Fruit fly (Drosophila melanogaster) whole organism, wandering third instar larva: Measurements from ENCODE around the gene SmydA-8.
A peak's percentile ranks its signal among the peaks of the same experiment; 100 is the strongest.

Source experiments
- Abd-B ChIP-seq: fragments of >200 bp; optimal IDR thresholded peaks from 2 replicates; lab custom pipeline; 2017; ENCODE audit warnings: missing biosample characterization, missing genetic modification characterization
- CG9705 ChIP-seq: fragments of 200-800 bp; sonication (Bioruptor generic); optimal IDR thresholded peaks from 2 replicates; lab custom pipeline; 2018; ENCODE audit warnings: missing biosample characterization, mild to moderate bottlenecking, missing genetic modification characterization
- Dfd ChIP-seq: fragments of >200 bp; optimal IDR thresholded peaks from 2 replicates; lab custom pipeline; 2017; ENCODE audit warnings: missing biosample characterization, missing genetic modification characterization
- GATAd ChIP-seq: sonication (Bioruptor generic); optimal IDR thresholded peaks from 2 replicates; lab custom pipeline; 2016; ENCODE audit warnings: missing biosample characterization, missing genetic modification characterization
- HLH106 ChIP-seq: fragments of 200-800 bp; optimal IDR thresholded peaks from 3 replicates; lab custom pipeline; 2019; ENCODE audit warnings: missing biosample characterization, mild to moderate bottlenecking, missing genetic modification characterization, moderate library complexity
- Hnf4 ChIP-seq: fragments of 200-800 bp; sonication (Bioruptor generic); optimal IDR thresholded peaks from 2 replicates; lab custom pipeline; 2016; ENCODE audit warnings: missing biosample characterization, mild to moderate bottlenecking, missing genetic modification characterization
- Hr83 ChIP-seq: fragments of 200-300 bp; sonication (Bioruptor generic); optimal IDR thresholded peaks from 2 replicates; lab custom pipeline; 2016; ENCODE audit warnings: missing biosample characterization, mild to moderate bottlenecking, missing genetic modification characterization, moderate library complexity; ENCODE audit not compliant: poor library complexity, severe bottlenecking
- Mio ChIP-seq: sonication (Bioruptor generic); optimal IDR thresholded peaks from 2 replicates; lab custom pipeline; 2016; ENCODE audit warnings: missing biosample characterization, missing genetic modification characterization
- Myc ChIP-seq: fragments of >200 bp; optimal IDR thresholded peaks from 2 replicates; lab custom pipeline; 2017
- N ChIP-seq: fragments of >200 bp; optimal IDR thresholded peaks from 2 replicates; lab custom pipeline; 2018; ENCODE audit warnings: missing biosample characterization, missing external identifiers, missing genetic modification characterization
- OdsH ChIP-seq: fragments of 200-800 bp; sonication (Bioruptor generic); optimal IDR thresholded peaks from 2 replicates; lab custom pipeline; 2016; ENCODE audit warnings: missing biosample characterization, mild to moderate bottlenecking, missing genetic modification characterization
- Rel ChIP-seq, 2 experiments: fragments of 200-800 bp; sonication (Bioruptor generic) in 1 of 2; optimal IDR thresholded peaks; 2 replicates in 1 of 2; 3 replicates in 1 of 2; lab custom pipeline; 2016 to 2019; ENCODE audit warnings: mild to moderate bottlenecking in 2 of 2, missing biosample characterization in 2 of 2, missing genetic modification characterization in 2 of 2, moderate library complexity in 1 of 2
- Sp1 ChIP-seq: fragments of 200-800 bp; sonication (Bioruptor generic); optimal IDR thresholded peaks from 3 replicates; lab custom pipeline; 2019; ENCODE audit warnings: missing biosample characterization, mild to moderate bottlenecking, missing genetic modification characterization, moderate library complexity
- Vsx2 ChIP-seq: fragments of 200-300, 225-300 bp; sonication (Bioruptor generic); optimal IDR thresholded peaks from 2 replicates; lab custom pipeline; 2018; ENCODE audit warnings: missing biosample characterization, missing genetic modification characterization; ENCODE audit not compliant: partially characterized antibody
- brk ChIP-seq: fragments of 200-800 bp; sonication (Bioruptor generic); optimal IDR thresholded peaks from 2 replicates; lab custom pipeline; 2016; ENCODE audit warnings: missing biosample characterization, mild to moderate bottlenecking, missing genetic modification characterization
- dl ChIP-seq, 2 experiments: fragments of 175-275, 200-275 bp in 1 of 2; fragments of 200-275 bp in 1 of 2; sonication (Bioruptor generic); optimal IDR thresholded peaks; lab custom pipeline; 2018; ENCODE audit warnings: mild to moderate bottlenecking in 2 of 2, missing biosample characterization in 2 of 2, missing genetic modification characterization in 2 of 2, moderate library complexity in 2 of 2; ENCODE audit not compliant: partially characterized antibody in 2 of 2, insufficient read depth in 1 of 2
- dmrt93B ChIP-seq: fragments of 200-800 bp; sonication (Bioruptor generic); optimal IDR thresholded peaks from 2 replicates; lab custom pipeline; 2018; ENCODE audit warnings: missing biosample characterization, mild to moderate bottlenecking, missing genetic modification characterization
- dsf ChIP-seq: sonication (Bioruptor generic); optimal IDR thresholded peaks from 2 replicates; lab custom pipeline; 2016; ENCODE audit warnings: missing biosample characterization, missing genetic modification characterization, borderline replicate concordance
- ey ChIP-seq: fragments of 200-800 bp; sonication (Bioruptor generic); optimal IDR thresholded peaks from 2 replicates; lab custom pipeline; 2016; ENCODE audit warnings: missing biosample characterization, missing genetic modification characterization
- foxo ChIP-seq, 2 experiments: fragments of 200-800 bp; sonication (Bioruptor generic); optimal IDR thresholded peaks; 2 replicates in 1 of 2; 3 replicates in 1 of 2; lab custom pipeline; 2016 to 2017; ENCODE audit warnings: missing biosample characterization in 2 of 2, missing genetic modification characterization in 2 of 2
- fru ChIP-seq: fragments of 200-800 bp; sonication (Bioruptor generic); optimal IDR thresholded peaks from 3 replicates; lab custom pipeline; 2016; ENCODE audit warnings: missing biosample characterization, mild to moderate bottlenecking, missing genetic modification characterization
- jim ChIP-seq: fragments of 175-275, 200-325 bp; sonication (Bioruptor generic); optimal IDR thresholded peaks from 2 replicates; lab custom pipeline; 2016; ENCODE audit warnings: missing biosample characterization, mild to moderate bottlenecking, missing genetic modification characterization
- lola ChIP-seq: fragments of >200 bp; optimal IDR thresholded peaks from 2 replicates; lab custom pipeline; 2017; ENCODE audit warnings: missing biosample characterization, missing genetic modification characterization
- rgr ChIP-seq: fragments of 200-800 bp; sonication (Bioruptor generic); optimal IDR thresholded peaks from 3 replicates; lab custom pipeline; 2016; ENCODE audit warnings: missing biosample characterization, mild to moderate bottlenecking, missing genetic modification characterization
- sv ChIP-seq: fragments of 200-800 bp; sonication (Bioruptor generic); optimal IDR thresholded peaks from 3 replicates; lab custom pipeline; 2016; ENCODE audit warnings: missing biosample characterization, missing genetic modification characterization
- tai ChIP-seq: sonication (Bioruptor generic); optimal IDR thresholded peaks from 2 replicates; lab custom pipeline; 2016; ENCODE audit warnings: missing biosample characterization, missing genetic modification characterization
- woc ChIP-seq: sonication (Bioruptor generic); optimal IDR thresholded peaks from 2 replicates; lab custom pipeline; 2016; ENCODE audit warnings: missing biosample characterization, mild to moderate bottlenecking, missing genetic modification characterization

SmydA-8 gene

DNA sequence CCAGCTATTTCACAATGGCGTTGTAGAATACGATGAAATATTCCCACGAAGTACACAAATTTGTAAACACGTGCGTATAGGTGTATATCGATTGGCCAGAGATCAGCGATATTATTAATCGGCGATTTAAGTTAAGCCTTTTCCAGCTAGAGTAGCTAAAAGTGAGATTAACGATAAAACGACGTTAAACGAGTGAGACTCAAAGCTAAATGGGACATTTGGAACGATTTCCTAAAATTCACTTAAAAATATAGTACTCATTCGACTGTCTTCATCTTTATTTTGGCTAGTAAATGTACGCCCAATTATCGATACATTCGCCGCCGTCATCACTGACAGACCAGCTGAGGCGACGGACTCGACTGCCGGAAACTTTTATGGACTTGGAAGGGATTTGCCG, 29.0 kb downstream of the SmydA-8 start, which contains the start of the genes Nmd3 and CG17776:
TSS of gene Nmd3 (minus strand) at position 106 of the 400 bp plus-strand sequence.
TSS of gene CG17776 (plus strand) at position 163 of the 400 bp plus-strand sequence.
- TF ChIP-seq Myc (peak; percentile 97), HLH106 (tag; lab: Kevin White, UChicago) (peak; percentile 27), rgr (GFP tag; lab: Kevin White, UChicago) (peak; percentile 8), brk (no peak), Sp1 (GFP tag; lab: Kevin White, UChicago) (peak; percentile 1), woc (no peak), CG9705 (GFP tag; lab: Kevin White, UChicago) (no peak), foxo (GFP tag; optimal IDR thresholded peaks at IDR 0.05; lab: Kevin White, UChicago) (peak in 1 of 2 experiments; percentile 13), Rel (GFP tag; optimal IDR thresholded peaks at IDR 0.05; lab: Kevin White, UChicago) (no peak), Rel (tag; optimal IDR thresholded peaks at IDR 0.05; lab: Kevin White, UChicago) (peak; percentile 55), Hr83 (GFP tag; lab: Kevin White, UChicago) (no peak)

DNA sequence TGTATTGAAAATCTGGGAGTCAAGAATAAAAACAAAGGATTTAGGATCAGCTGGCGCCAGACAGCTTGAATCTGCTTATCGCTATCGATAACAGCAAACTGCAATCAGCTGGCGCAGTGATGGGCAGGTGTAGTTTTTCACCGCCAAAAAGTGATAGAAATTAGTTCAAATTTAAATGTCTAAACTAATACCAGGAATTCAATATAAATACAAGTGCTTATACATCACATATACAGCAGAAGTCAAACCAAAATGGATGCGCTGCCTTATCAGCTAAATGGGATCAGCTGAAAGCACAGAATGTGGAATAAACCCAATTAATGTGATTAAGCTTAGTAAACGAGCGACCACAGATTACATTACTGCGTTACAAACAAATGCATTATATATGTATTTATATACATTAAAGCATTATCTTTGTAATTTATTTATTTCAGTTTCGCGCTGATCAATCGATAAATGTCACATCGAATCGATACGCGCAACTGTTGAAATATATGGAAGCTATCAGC, 32.8 kb downstream of the SmydA-8 start, which contains the start of gene pn:
TSS of gene pn (plus strand) at position 462 of the 512 bp plus-strand sequence.
- no peak for TF ChIP-seq Mio
- TF ChIP-seq Myc, result peak; percentile 71
- no peak for TF ChIP-seq Vsx2
- TF ChIP-seq HLH106 (tag; lab: Kevin White, UChicago), result no peak
- no peak for TF ChIP-seq jim (GFP tag; lab: Kevin White, UChicago)
- no peak for TF ChIP-seq GATAd (GFP tag; lab: Kevin White, UChicago)
- TF ChIP-seq ey (GFP tag; lab: Kevin White, UChicago), result no peak
- TF ChIP-seq N (GFP tag; lab: Kevin White, UChicago), result no peak
- TF ChIP-seq Hr83 (GFP tag; lab: Kevin White, UChicago), result no peak
- TF ChIP-seq Dfd (GFP tag; lab: Kevin White, UChicago), result no peak
- TF ChIP-seq Rel (GFP tag; optimal IDR thresholded peaks at IDR 0.05; lab: Kevin White, UChicago), result no peak
- TF ChIP-seq Rel (tag; optimal IDR thresholded peaks at IDR 0.05; lab: Kevin White, UChicago), result peak; percentile 20
- TF ChIP-seq Abd-B (GFP tag; lab: Kevin White, UChicago), result no peak
- no peak for TF ChIP-seq dsf (GFP tag; lab: Kevin White, UChicago)
- TF ChIP-seq OdsH (GFP tag; lab: Kevin White, UChicago), result no peak
- TF ChIP-seq rgr (GFP tag; lab: Kevin White, UChicago), result no peak
- TF ChIP-seq woc, result no peak
- TF ChIP-seq fru (GFP tag; lab: Kevin White, UChicago), result no peak

DNA sequence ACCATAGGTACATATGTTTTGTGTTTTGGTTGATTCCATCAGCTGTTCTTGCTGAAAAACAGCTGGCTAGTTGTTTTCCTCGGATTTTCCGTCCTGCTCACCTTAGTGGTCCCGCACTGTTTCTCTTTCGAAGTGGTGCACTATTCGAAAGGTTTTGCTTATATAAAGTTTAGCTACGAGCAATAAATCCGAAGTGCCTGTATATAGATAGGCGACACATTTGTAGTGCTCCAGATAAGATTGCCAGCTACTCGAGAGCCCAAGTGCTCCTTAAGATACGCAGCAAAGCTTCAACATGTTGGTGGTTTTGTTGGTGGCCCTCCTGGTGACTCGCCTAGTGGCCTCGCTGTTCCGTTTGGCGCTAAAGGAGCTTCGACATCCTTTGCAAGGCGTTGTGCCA, 34.8 kb downstream of the SmydA-8 start, which contains the start of gene Cyp4ae1:
TSS of gene Cyp4ae1 (plus strand) at position 206 of the 400 bp plus-strand sequence.
- TF ChIP-seq Rel (GFP tag; optimal IDR thresholded peaks at IDR 0.05; lab: Kevin White, UChicago), result no peak
- no peak for TF ChIP-seq Rel (tag; optimal IDR thresholded peaks at IDR 0.05; lab: Kevin White, UChicago)

DNA sequence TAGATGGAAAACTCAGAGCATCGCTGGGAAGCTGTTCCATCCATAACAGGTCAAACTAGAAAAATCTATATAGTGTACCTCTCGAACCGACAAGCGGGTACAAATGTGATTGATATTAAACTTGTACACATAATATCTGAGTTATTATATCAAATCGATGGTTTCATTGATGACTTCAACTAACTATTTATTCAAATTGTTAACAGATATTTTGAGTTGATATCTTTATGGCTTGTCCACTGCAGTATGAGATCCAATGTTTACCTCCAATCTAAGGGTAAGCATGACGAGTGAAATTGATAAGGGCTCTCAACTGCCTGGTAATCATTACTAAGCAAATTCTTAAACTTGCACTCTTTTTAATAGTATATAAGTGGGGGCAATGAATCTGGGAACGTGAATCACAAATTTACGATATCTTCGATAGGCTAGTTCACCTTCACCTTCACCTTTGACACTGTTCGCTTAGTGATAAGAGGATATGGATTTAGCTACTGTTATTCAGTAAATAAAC, 37.6 kb downstream of the SmydA-8 start, which contains the start of gene Cyp4d2:
TSS of gene Cyp4d2 (plus strand) at position 51 of the 514 bp plus-strand sequence.
- TF ChIP-seq brk (no peak), jim (GFP tag; lab: Kevin White, UChicago) (no peak), dl (GFP tag; optimal IDR thresholded peaks at IDR 0.05; lab: Kevin White, UChicago; ENCODE audit: insufficient read depth in 1 of 2, partially characterized antibody in 2 of 2) (no peak), tai (no peak), HLH106 (tag; lab: Kevin White, UChicago) (no peak)

DNA sequence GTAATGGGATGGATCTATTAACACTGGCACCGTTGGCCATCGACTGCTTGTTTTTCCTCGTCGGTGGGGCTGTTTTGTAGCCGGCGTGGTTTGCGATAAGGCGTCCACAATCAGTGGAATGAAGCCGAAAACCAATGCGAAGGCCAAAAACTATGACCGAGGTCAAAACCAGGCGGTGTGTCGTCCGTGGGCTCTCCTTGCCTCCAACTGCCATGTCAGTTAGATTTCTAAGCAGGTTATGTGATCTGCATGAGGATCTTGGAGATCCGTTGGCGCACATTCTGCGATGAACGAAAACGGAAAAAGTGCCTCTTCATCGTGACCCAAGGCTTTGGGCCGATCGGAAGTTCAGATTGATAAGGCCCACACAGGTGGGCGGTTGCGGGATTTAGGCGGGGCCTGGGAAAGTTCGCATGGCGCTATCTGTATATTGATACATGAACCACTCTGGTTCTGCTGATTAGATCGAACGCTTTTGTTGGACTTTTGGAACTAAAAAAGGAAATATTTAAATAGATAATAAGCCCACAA, 38.3 kb downstream of the SmydA-8 start, which contains the start of gene Cyp4d14:
TSS of gene Cyp4d14 (minus strand) at position 51 of the 531 bp plus-strand sequence.
- no peak for TF ChIP-seq Vsx2
- no peak for TF ChIP-seq Hnf4 (GFP tag; lab: Kevin White, UChicago)
- TF ChIP-seq sv (GFP tag; lab: Kevin White, UChicago), result no peak
- TF ChIP-seq brk, result no peak
- no peak for TF ChIP-seq Mio
- TF ChIP-seq GATAd (GFP tag; lab: Kevin White, UChicago), result no peak
- no peak for TF ChIP-seq lola (GFP tag; lab: Kevin White, UChicago)
- no peak for TF ChIP-seq dmrt93B
- TF ChIP-seq, all 38 proteins: peak for 0
